Fruit fly (Drosophila melanogaster) whole organism, embryonic: ENCODE measurements around the gene Acf.

Experiments used
- Aef1 ChIP-seq: fragments of 200-800 bp; sonication (Bioruptor generic); IDR thresholded peaks from 3 replicates; pipeline ENCODE4 v1.3.6; 2022; ENCODE audit warnings: missing biosample characterization, missing genetic modification characterization
- Asciz ChIP-seq: fragments of 200-800 bp; sonication (Bioruptor generic); optimal IDR thresholded peaks from 2 replicates; lab custom pipeline; 2017; ENCODE audit warnings: missing biosample characterization, mild to moderate bottlenecking, missing genetic modification characterization, missing genetic modification reagents
- CG10209 ChIP-seq: fragments of 200-800 bp; sonication (Bioruptor generic); optimal IDR thresholded peaks from 3 replicates; lab custom pipeline; 2017; ENCODE audit warnings: missing biosample characterization, mild to moderate bottlenecking, missing genetic modification characterization, missing genetic modification reagents
- CG10274 ChIP-seq: fragments of 200-800 bp; sonication (Bioruptor generic); optimal IDR thresholded peaks from 3 replicates; lab custom pipeline; 2017; ENCODE audit warnings: missing biosample characterization, mild to moderate bottlenecking, missing genetic modification characterization
- CG10431 ChIP-seq: fragments of 200-800 bp; sonication (Bioruptor generic); optimal IDR thresholded peaks from 3 replicates; lab custom pipeline; 2018; ENCODE audit warnings: missing biosample characterization, mild to moderate bottlenecking, missing genetic modification characterization
- CG11504 ChIP-seq: fragments of 200-800 bp; sonication (Bioruptor generic); optimal IDR thresholded peaks from 3 replicates; lab custom pipeline; 2019; ENCODE audit warnings: missing biosample characterization, mild to moderate bottlenecking, missing genetic modification characterization, moderate library complexity
- CG12299 ChIP-seq: fragments of 200-800 bp; sonication (Bioruptor generic); optimal IDR thresholded peaks from 2 replicates; lab custom pipeline; 2018; ENCODE audit warnings: missing biosample characterization, mild to moderate bottlenecking, missing genetic modification characterization
- CG14441 ChIP-seq: fragments of 200-800 bp; sonication (Bioruptor generic); IDR thresholded peaks from 2 replicates; pipeline ENCODE4 v1.3.6; 2022; ENCODE audit warnings: missing biosample characterization, missing genetic modification characterization
- CG14860 ChIP-seq: fragments of 200-800 bp; sonication (Bioruptor generic); IDR thresholded peaks from 3 replicates; pipeline ENCODE4 v1.3.6; 2022; ENCODE audit warnings: missing biosample characterization, missing genetic modification characterization; ENCODE audit not compliant: partially characterized antibody
- CG15011 ChIP-seq: fragments of 200-800 bp; sonication (Bioruptor generic); optimal IDR thresholded peaks from 3 replicates; lab custom pipeline; 2018; ENCODE audit warnings: missing biosample characterization, mild to moderate bottlenecking, missing genetic modification characterization
- CG15073 ChIP-seq: fragments of 200-800 bp; sonication (Bioruptor generic); optimal IDR thresholded peaks from 2 replicates; lab custom pipeline; 2016; ENCODE audit warnings: missing biosample characterization, missing genetic modification characterization
- CG1603 ChIP-seq: fragments of 200-800 bp; sonication (Bioruptor generic); optimal IDR thresholded peaks from 2 replicates; lab custom pipeline; 2019; ENCODE audit warnings: missing biosample characterization, mild to moderate bottlenecking, missing genetic modification characterization, moderate library complexity
- CG16779 ChIP-seq: fragments of 200-800 bp; sonication (Bioruptor generic); IDR thresholded peaks from 2 replicates; pipeline ENCODE4 v1.3.6; 2022; ENCODE audit warnings: missing biosample characterization, missing genetic modification characterization
- CG17328 ChIP-seq: fragments of 200-800 bp; sonication (Bioruptor generic); IDR thresholded peaks from 2 replicates; pipeline ENCODE4 v1.3.6; 2022; ENCODE audit warnings: missing biosample characterization, missing genetic modification characterization
- CG1792 ChIP-seq: fragments of 200-800 bp; sonication (Bioruptor generic); optimal IDR thresholded peaks from 2 replicates; lab custom pipeline; 2016; ENCODE audit warnings: missing biosample characterization, missing genetic modification characterization
- CG18011 ChIP-seq: fragments of 200-800 bp; sonication (Bioruptor generic); optimal IDR thresholded peaks from 2 replicates; lab custom pipeline; 2017; ENCODE audit warnings: missing biosample characterization, missing genetic modification characterization, mild to moderate bottlenecking, moderate library complexity, missing genotype
- CG18262 ChIP-seq: fragments of 200-800 bp; optimal IDR thresholded peaks from 3 replicates; lab custom pipeline; 2019; ENCODE audit warnings: missing biosample characterization, mild to moderate bottlenecking, missing genetic modification characterization, moderate library complexity
- CG2129 ChIP-seq: fragments of 200-800 bp; sonication (Bioruptor generic); IDR thresholded peaks from 2 replicates; pipeline ENCODE4 v1.3.6; 2022; ENCODE audit warnings: missing biosample characterization, missing genetic modification characterization; ENCODE audit not compliant: partially characterized antibody
- CG31224 ChIP-seq: fragments of 200-800 bp; sonication (Bioruptor generic); IDR thresholded peaks from 2 replicates; pipeline ENCODE4 v1.3.6; 2022; ENCODE audit warnings: missing biosample characterization, missing genetic modification characterization
- CG34422 ChIP-seq: fragments of 200-800 bp; sonication (Bioruptor generic); IDR thresholded peaks from 3 replicates; pipeline ENCODE4 v1.3.6; 2022; ENCODE audit warnings: missing biosample characterization, missing genetic modification characterization
- CG3847 ChIP-seq: fragments of 200-800 bp; sonication (Bioruptor generic); IDR thresholded peaks from 2 replicates; pipeline ENCODE4 v1.3.6; 2022; ENCODE audit warnings: missing biosample characterization, missing genetic modification characterization
- CG4854 ChIP-seq: fragments of 200-800 bp; sonication (Bioruptor generic); optimal IDR thresholded peaks from 2 replicates; lab custom pipeline; 2016; ENCODE audit warnings: missing biosample characterization, missing genetic modification characterization, inconsistent platforms
- CG6254 ChIP-seq: fragments of 200-800 bp; sonication (Bioruptor generic); optimal IDR thresholded peaks from 3 replicates; lab custom pipeline; 2017; ENCODE audit warnings: mild to moderate bottlenecking, missing biosample characterization, missing genetic modification reagents, missing genetic modification characterization
- CG6272 ChIP-seq: fragments of 200-800 bp; sonication (Bioruptor generic); IDR thresholded peaks from 2 replicates; pipeline ENCODE4 v1.3.6; 2022; ENCODE audit warnings: missing biosample characterization, missing genetic modification characterization
- CG6765 ChIP-seq: fragments of 200-800 bp; sonication (Bioruptor generic); optimal IDR thresholded peaks from 3 replicates; lab custom pipeline; 2017; ENCODE audit warnings: missing biosample characterization, mild to moderate bottlenecking, missing genetic modification characterization
- CG9215 ChIP-seq: fragments of 200-800 bp; sonication (Bioruptor generic); IDR thresholded peaks from 2 replicates; pipeline ENCODE4 v1.3.6; 2022; ENCODE audit warnings: missing biosample characterization, missing genetic modification characterization
- Dbx ChIP-seq: fragments of 200-800 bp; sonication (Bioruptor generic); IDR thresholded peaks from 3 replicates; pipeline ENCODE4 v1.3.6; 2022; ENCODE audit warnings: missing biosample characterization, missing genetic modification characterization
- Dip3 ChIP-seq: fragments of 200-800 bp; sonication (Bioruptor generic); optimal IDR thresholded peaks from 3 replicates; lab custom pipeline; 2016; ENCODE audit warnings: missing biosample characterization, missing genetic modification characterization
- Drgx ChIP-seq: fragments of 200-800 bp; sonication (Bioruptor generic); IDR thresholded peaks from 2 replicates; pipeline ENCODE4 v1.3.6; 2022; ENCODE audit warnings: missing biosample characterization, missing genetic modification characterization
- Elba2 ChIP-seq: fragments of 200-800 bp; sonication (Bioruptor generic); optimal IDR thresholded peaks from 3 replicates; lab custom pipeline; 2016; ENCODE audit warnings: missing biosample characterization, missing genetic modification characterization
- Ets65A ChIP-seq: fragments of 200-800 bp; sonication (Bioruptor generic); peaks from one replicate; lab custom pipeline; 2016; ENCODE audit warnings: missing biosample characterization, missing genetic modification characterization
- Gsc ChIP-seq: fragments of 200-800 bp; sonication (Bioruptor generic); IDR thresholded peaks from 2 replicates; pipeline ENCODE4 v1.3.6; 2022; ENCODE audit warnings: missing biosample characterization, missing genetic modification characterization
- HLH54F ChIP-seq: fragments of 200-800 bp; sonication (Bioruptor generic); optimal IDR thresholded peaks from 3 replicates; lab custom pipeline; 2016; ENCODE audit warnings: missing biosample characterization, missing genetic modification characterization
- PHDP ChIP-seq: fragments of 200-800 bp; sonication (Bioruptor generic); optimal IDR thresholded peaks from 3 replicates; lab custom pipeline; 2018; ENCODE audit warnings: missing biosample characterization, mild to moderate bottlenecking, missing genetic modification characterization, moderate library complexity
- Usf ChIP-seq: fragments of 200-800 bp; sonication (Bioruptor generic); optimal IDR thresholded peaks from 2 replicates; lab custom pipeline; 2017; ENCODE audit warnings: missing genotype, missing biosample characterization, missing genetic modification characterization
- ara ChIP-seq: fragments of 200-800 bp; sonication (Bioruptor generic); IDR thresholded peaks from 2 replicates; pipeline ENCODE4 v1.3.6; 2022; ENCODE audit warnings: missing biosample characterization, missing genetic modification characterization
- ato ChIP-seq: fragments of 200-800 bp; sonication (Bioruptor generic); IDR thresholded peaks from 2 replicates; pipeline ENCODE4 v1.3.6; 2022; ENCODE audit warnings: missing biosample characterization, missing genetic modification characterization; ENCODE audit not compliant: partially characterized antibody
- cad ChIP-seq: fragments of >200 bp; optimal IDR thresholded peaks from 2 replicates; lab custom pipeline; 2017; ENCODE audit warnings: missing biosample characterization, missing genetic modification characterization
- dati ChIP-seq: fragments of 200-800 bp; sonication (Bioruptor generic); IDR thresholded peaks from 2 replicates; pipeline ENCODE4 v1.3.6; 2022; ENCODE audit warnings: missing biosample characterization, missing genetic modification characterization
- disco-r ChIP-seq: fragments of 200-800 bp; sonication (Bioruptor generic); optimal IDR thresholded peaks from 2 replicates; lab custom pipeline; 2016; ENCODE audit warnings: missing biosample characterization, missing genetic modification characterization
- dm ChIP-seq: fragments of 200-800 bp; sonication (Bioruptor generic); optimal IDR thresholded peaks from 3 replicates; lab custom pipeline; 2016; ENCODE audit warnings: missing biosample characterization, missing genetic modification characterization
- dysf ChIP-seq: fragments of 200-800 bp; sonication (Bioruptor generic); IDR thresholded peaks from 3 replicates; pipeline ENCODE4 v1.3.6; 2022; ENCODE audit warnings: missing biosample characterization, missing genetic modification characterization
- exex ChIP-seq: fragments of 200-800 bp; sonication (Bioruptor generic); optimal IDR thresholded peaks from 4 replicates; lab custom pipeline; 2018; ENCODE audit warnings: missing biosample characterization, mild to moderate bottlenecking, missing genetic modification characterization, moderate library complexity
- luna ChIP-seq: fragments of 200-800 bp; sonication (Bioruptor generic); optimal IDR thresholded peaks from 2 replicates; lab custom pipeline; 2016; ENCODE audit warnings: missing biosample characterization, missing genetic modification characterization
- mirr ChIP-seq: fragments of 200-800 bp; sonication (Bioruptor generic); optimal IDR thresholded peaks from 3 replicates; lab custom pipeline; 2018; ENCODE audit warnings: missing biosample characterization, mild to moderate bottlenecking, missing genetic modification characterization
- nerfin-1 ChIP-seq: fragments of 200-800 bp; sonication (Bioruptor generic); optimal IDR thresholded peaks from 3 replicates; lab custom pipeline; 2019; ENCODE audit warnings: missing biosample characterization, mild to moderate bottlenecking, missing genetic modification characterization, moderate library complexity
- run ChIP-seq: fragments of 200-800 bp; sonication (Bioruptor generic); optimal IDR thresholded peaks from 3 replicates; lab custom pipeline; 2018; ENCODE audit warnings: missing biosample characterization, mild to moderate bottlenecking, missing genetic modification characterization
- slbo ChIP-seq: fragments of 200-800 bp; sonication (Bioruptor generic); IDR thresholded peaks from 2 replicates; pipeline ENCODE4 v1.3.6; 2022; ENCODE audit warnings: missing biosample characterization, missing genetic modification characterization
- stc ChIP-seq: fragments of 200-800 bp; sonication (Bioruptor generic); IDR thresholded peaks from 2 replicates; pipeline ENCODE4 v1.3.6; 2022; ENCODE audit warnings: missing biosample characterization, missing genetic modification characterization
- stwl ChIP-seq: fragments of 200-800 bp; sonication (Bioruptor generic); optimal IDR thresholded peaks from 3 replicates; lab custom pipeline; 2018; ENCODE audit warnings: missing biosample characterization, mild to moderate bottlenecking, missing genetic modification characterization, moderate library complexity
- wdn ChIP-seq: fragments of 200-800 bp; sonication (Bioruptor generic); IDR thresholded peaks from 2 replicates; pipeline ENCODE4 v1.3.6; 2022; ENCODE audit warnings: missing biosample characterization, missing genetic modification characterization
- z ChIP-seq: fragments of 200-800 bp; sonication (Bioruptor generic); IDR thresholded peaks from 3 replicates; pipeline ENCODE4 v1.3.6; 2022; ENCODE audit warnings: missing biosample characterization, missing genetic modification characterization

Gene Acf

DNA sequence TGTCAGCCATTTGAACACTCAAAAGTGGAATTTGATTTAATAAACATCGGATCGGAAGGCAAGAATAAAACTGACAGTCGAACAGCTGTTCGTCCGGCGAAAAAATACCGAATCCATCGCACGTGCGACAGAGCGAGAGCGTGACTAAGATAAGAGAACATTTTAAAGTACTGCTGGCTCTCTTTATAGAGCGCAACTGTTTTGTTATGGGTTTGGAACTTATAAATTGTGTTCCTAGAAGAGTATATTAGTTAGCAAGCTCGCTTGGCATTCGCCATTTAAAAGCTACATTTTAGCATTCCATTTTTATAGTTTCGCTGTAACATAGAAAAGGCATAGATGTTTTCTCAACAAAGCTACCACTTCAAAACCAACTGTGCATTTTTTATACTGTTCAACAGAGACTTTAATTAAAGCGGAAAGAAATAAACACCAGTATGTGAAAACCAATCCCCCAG lies 16.3 kb downstream of the Acf start, which contains the start of gene Rift (continued):
- TF ChIP-seq CG15073 (GFP tag; lab: Kevin White, UChicago), result no peak
- TF ChIP-seq CG15011 (GFP tag; lab: Kevin White, UChicago), result no peak
- TF ChIP-seq CG14441, result peak; percentile 30; the same call in 1 of the 2 replicates
- TF ChIP-seq nerfin-1 (tag; lab: Kevin White, UChicago), result no peak
- no peak for TF ChIP-seq CG6254
- TF ChIP-seq luna, result no peak
- peak; percentile 26 for TF ChIP-seq CG10209 (GFP tag; lab: Kevin White, UChicago)
- TF ChIP-seq dm (GFP tag; lab: Kevin White, UChicago), result peak; percentile 28
- peak; percentile 26 for TF ChIP-seq mirr (GFP tag; lab: Kevin White, UChicago)
- TF ChIP-seq Aef1 (GFP tag; lab: Robert Waterston, UW), result peak; percentile 43; the same call in 2 of the 3 replicates
- peak; percentile 16 for TF ChIP-seq stwl
- TF ChIP-seq Gsc (GFP tag; lab: Robert Waterston, UW), result no peak
- TF ChIP-seq CG11504 (tag; lab: Kevin White, UChicago), result peak; percentile 23
- no peak for TF ChIP-seq Elba2 (GFP tag; lab: Kevin White, UChicago)
- no peak for TF ChIP-seq CG2129 (GFP tag; lab: Robert Waterston, UW)
- 0 out of 2 replicates have a peak, but pooled peaks have one; percentile 18 for TF ChIP-seq CG9215
- 0 out of 2 replicates have a peak, but pooled peaks have one; percentile 33 for TF ChIP-seq CG3847 (GFP tag; lab: Robert Waterston, UW)
- TF ChIP-seq slbo (GFP tag; lab: Robert Waterston, UW), result peak; percentile 64
- TF ChIP-seq CG16779, result peak; percentile 67; the same call in 1 of the 2 replicates
- no peak for TF ChIP-seq z (GFP tag; lab: Robert Waterston, UW)
- peak; percentile 59 for TF ChIP-seq ara (GFP tag; lab: Robert Waterston, UW)
- peak; percentile 41 for TF ChIP-seq Asciz
- TF ChIP-seq CG1792 (GFP tag; lab: Kevin White, UChicago), result no peak
- no peak for TF ChIP-seq CG6765 (GFP tag; lab: Kevin White, UChicago)
- TF ChIP-seq dysf, result peak; percentile 46; the same call in 1 of the 3 replicates
- TF ChIP-seq Ets65A (GFP tag; lab: Kevin White, UChicago), result no peak
- no peak for TF ChIP-seq CG6272 (GFP tag; lab: Robert Waterston, UW)
- no peak for TF ChIP-seq CG18011 (GFP tag; lab: Kevin White, UChicago)
- TF ChIP-seq dati (GFP tag; lab: Robert Waterston, UW), result no peak
- TF ChIP-seq CG14860 (GFP tag; lab: Robert Waterston, UW), result no peak
- TF ChIP-seq disco-r (GFP tag; lab: Kevin White, UChicago), result no peak
- no peak for TF ChIP-seq run (tag; lab: Kevin White, UChicago)
- peak; percentile 40 for TF ChIP-seq CG12299 (tag; lab: Kevin White, UChicago)
- no peak for TF ChIP-seq CG17328 (GFP tag; lab: Robert Waterston, UW)
- 0 out of 2 replicates have a peak, but pooled peaks have one; percentile 40 for TF ChIP-seq stc (GFP tag; lab: Robert Waterston, UW)
- TF ChIP-seq cad (GFP tag; lab: Kevin White, UChicago), result no peak
- TF ChIP-seq Dbx, result no peak
- no peak for TF ChIP-seq CG31224
- TF ChIP-seq Dip3 (GFP tag; lab: Kevin White, UChicago), result no peak
- TF ChIP-seq wdn, result no peak
- no peak for TF ChIP-seq CG10274 (GFP tag; lab: Kevin White, UChicago)
- no peak for TF ChIP-seq Usf (GFP tag; lab: Kevin White, UChicago)
- no peak for TF ChIP-seq exex (tag; lab: Kevin White, UChicago)
- TF ChIP-seq Drgx, result peak; percentile 69
- no peak for TF ChIP-seq CG4854 (GFP tag; lab: Kevin White, UChicago)
- TF ChIP-seq PHDP (tag; lab: Kevin White, UChicago), result no peak
- peak; percentile 20 for TF ChIP-seq CG10431 (GFP tag; lab: Kevin White, UChicago)
- TF ChIP-seq HLH54F, result peak; percentile 7
- TF ChIP-seq CG18262 (tag; lab: Kevin White, UChicago), result peak; percentile 24
- peak; percentile 55; the same call in 1 of the 3 replicates for TF ChIP-seq CG34422 (GFP tag; lab: Robert Waterston, UW)
- no peak for TF ChIP-seq ato (GFP tag; lab: Robert Waterston, UW)
- TF ChIP-seq CG1603 (tag; lab: Kevin White, UChicago), result no peak
